Worm (Caenorhabditis elegans): Measurements from ENCODE around the gene Y94H6A.5.
"Not testable (repeated sequence)": the region's sequence is repeated elsewhere in the genome, so short reads cannot be mapped to it uniquely, and the experiment has no call there.

The Y94H6A.5 gene

DNA sequence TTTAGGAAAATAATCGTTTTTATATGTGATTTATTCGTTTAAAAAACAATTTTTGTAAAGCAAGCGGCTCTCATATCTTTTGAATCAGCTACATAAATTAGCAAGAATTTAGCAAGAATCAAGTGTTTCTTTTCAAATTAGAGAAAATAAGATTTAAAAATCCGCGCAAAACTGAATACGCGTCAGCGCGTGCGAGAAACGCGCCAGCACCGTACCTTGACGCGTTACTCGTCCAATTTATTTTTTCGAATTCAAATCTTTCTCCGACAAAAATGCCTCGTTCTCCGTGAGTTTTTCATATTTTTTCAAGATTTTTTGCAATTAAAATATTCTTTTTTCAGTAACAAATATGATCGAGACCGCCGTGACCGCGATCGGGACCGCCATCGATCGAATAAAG, 27.5 kb downstream of the Y94H6A.5 start, which contains the start of gene Y94H6A.3 (continued):
- peak; percentile 18 for TF ChIP-seq ceh-34 (tag; optimal IDR thresholded peaks at IDR 0.05)

DNA sequence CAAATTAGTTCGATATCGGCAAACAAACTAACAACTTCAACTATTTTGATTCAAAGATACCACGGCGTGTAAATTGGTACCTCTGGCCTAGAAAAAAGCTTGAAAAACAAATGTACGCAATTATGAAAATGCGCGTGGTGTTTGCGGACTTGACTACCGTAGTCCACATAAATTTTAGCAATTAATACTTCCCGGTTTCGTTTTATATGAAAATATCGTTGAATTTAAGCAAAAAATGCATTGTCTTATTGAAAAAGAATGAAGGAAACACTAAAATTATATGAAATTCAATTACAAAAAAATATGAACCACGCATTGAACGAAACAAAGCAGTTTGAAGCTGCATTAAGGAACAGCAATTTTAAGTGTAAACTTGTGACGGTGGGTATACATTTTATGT, 28.9 kb downstream of the Y94H6A.5 start, which contains the start of gene gpx-4:
Gene gpx-4 (minus strand): TSS at position 101 of the 400 bp plus-strand sequence.
- TF ChIP-seq hlh-13 (GFP tag; optimal IDR thresholded peaks at IDR 0.05); fax-1 (tag; optimal IDR thresholded peaks at IDR 0.05); ceh-2 (tag; optimal IDR thresholded peaks at IDR 0.05): not testable (repeated sequence)

DNA sequence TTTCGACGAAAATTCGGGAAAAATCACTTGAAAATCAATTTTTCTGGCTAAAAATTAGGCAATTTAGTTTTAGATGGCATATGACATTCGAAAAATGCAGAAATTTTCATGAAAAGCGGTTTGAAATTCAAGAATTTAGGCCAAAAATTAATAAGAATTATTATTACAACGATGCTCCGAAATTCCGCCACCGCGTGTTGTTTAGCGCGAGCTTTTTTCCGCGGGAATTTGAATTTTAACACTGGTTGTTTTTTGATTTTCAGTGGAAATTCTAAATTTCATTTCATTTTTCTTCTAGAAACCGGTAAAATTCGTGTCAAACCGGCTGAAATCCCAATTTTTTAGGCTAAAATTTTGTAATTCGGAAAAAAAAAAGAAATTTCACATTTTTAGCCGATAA, 33.1 kb downstream of the Y94H6A.5 start:
- no peak for TF ChIP-seq ceh-34 (tag; optimal IDR thresholded peaks at IDR 0.05)

DNA sequence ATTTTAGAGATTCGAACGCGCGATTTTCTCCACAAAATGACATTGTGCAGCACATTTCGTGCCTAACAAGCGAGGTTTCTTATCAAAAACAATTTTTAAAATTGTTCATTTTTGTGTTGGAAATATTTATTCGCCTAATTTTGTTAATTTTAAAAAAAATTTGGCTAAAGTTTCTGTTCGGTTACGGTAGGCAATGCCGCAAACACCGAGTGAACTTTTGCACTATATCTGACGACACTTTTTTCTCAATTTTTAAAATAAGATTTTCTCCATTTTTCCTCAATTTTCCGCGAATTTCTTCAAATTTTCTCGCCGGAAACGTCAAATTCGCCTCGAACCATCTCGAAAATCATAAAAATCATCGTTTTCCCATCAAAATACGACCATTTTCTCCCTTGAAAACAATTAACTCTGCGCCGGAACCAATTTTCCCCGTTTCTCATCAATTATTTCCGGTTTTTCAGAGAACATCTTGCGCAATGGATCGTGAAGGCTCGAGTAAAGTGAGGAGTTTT, 37.1 kb downstream of the Y94H6A.5 start, which contains the start of gene Y69A2AR.1:
Gene Y69A2AR.1 (plus strand): TSS at position 465 of the 515 bp plus-strand sequence.
- no peak for TF ChIP-seq unc-55 (GFP tag; optimal IDR thresholded peaks at IDR 0.05)

DNA sequence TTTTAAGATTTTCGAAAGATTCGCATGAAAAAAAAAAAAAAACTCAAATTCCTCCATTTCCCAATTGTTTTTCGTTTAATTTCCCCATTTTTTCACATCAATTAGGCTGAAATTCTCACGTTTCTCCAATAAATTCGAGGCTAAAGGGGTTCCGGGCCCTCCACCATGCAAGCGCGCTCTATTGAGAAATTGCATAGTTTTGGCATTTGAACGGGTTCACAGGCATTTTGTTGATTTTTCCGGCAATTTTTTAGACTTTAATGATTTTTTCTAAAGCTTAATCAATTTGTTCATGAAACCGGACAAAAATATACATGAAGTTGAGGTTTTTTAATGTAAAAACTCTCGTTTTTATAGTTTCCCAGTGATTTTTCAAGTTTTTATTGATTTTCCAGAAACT, 37.6 kb downstream of the Y94H6A.5 start:
- TF ChIP-seq lim-6 (tag; optimal IDR thresholded peaks at IDR 0.05), result no peak
- TF ChIP-seq unc-55 (GFP tag; optimal IDR thresholded peaks at IDR 0.05), result no peak
- no peak for TF ChIP-seq che-1 (tag; optimal IDR thresholded peaks at IDR 0.05)
- TF ChIP-seq tbx-2 (tag; optimal IDR thresholded peaks at IDR 0.05), result no peak
- no peak for TF ChIP-seq ceh-14 (tag; optimal IDR thresholded peaks at IDR 0.05)
- TF ChIP-seq T23F11.4 (GFP tag; optimal IDR thresholded peaks at IDR 0.05), result no peak
- no peak for TF ChIP-seq gmeb-2 (tag; optimal IDR thresholded peaks at IDR 0.05)
- no peak for TF ChIP-seq tbx-7 (tag; optimal IDR thresholded peaks at IDR 0.05)

DNA sequence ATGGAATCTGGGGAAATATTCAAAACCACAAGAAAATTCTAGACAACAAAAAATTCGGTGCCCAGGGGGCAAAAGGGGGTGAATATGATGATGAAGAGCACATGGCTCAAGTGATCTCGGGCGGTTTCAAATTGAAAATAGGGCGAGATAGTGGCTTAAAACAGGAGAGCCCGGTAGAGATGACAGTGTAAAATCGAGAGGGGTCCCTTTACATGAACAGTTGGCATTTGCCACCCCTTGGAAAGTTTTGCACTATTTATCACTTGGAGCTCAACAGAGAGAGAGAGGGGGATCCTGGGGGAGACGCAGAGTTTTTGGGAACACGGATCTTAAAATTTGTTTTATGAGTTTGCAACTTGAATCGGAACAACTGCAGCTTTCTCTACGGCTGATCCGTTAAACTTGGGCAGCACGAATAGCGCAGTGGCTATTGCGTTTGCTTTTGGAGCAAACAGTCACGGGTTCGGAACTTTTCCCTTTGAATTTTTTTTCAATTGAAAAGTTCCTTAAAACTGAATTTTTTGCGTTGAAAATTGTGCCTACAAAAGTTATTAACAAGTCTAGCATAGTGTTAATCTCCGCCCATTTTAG, 38.3 kb downstream of the Y94H6A.5 start:
- TF ChIP-seq syd-9 (tag; optimal IDR thresholded peaks at IDR 0.05), result no peak
- TF ChIP-seq ceh-30 (tag; optimal IDR thresholded peaks at IDR 0.05), result peak; percentile 14
- peak; percentile 13 for TF ChIP-seq pat-9 (tag; optimal IDR thresholded peaks at IDR 0.05)
- no peak for TF ChIP-seq fax-1 (tag; optimal IDR thresholded peaks at IDR 0.05)
- TF ChIP-seq hlh-8 (tag; optimal IDR thresholded peaks at IDR 0.05), result peak; percentile 12
- TF ChIP-seq ceh-18 (tag; optimal IDR thresholded peaks at IDR 0.05), result peak; percentile 64
- no peak for TF ChIP-seq zip-5 (tag; optimal IDR thresholded peaks at IDR 0.05)
- peak; percentile 14 for TF ChIP-seq ref-2 (tag; optimal IDR thresholded peaks at IDR 0.05)
- TF ChIP-seq unc-86 (tag; optimal IDR thresholded peaks at IDR 0.05), result no peak
- TF ChIP-seq unc-55 (GFP tag; optimal IDR thresholded peaks at IDR 0.05), result peak; percentile 32
- TF ChIP-seq unc-3 (GFP tag; conservative IDR thresholded peaks at IDR 0.05), result no peak
- TF ChIP-seq unc-3 (tag; optimal IDR thresholded peaks at IDR 0.05), result no peak
- TF ChIP-seq ceh-34 (tag; optimal IDR thresholded peaks at IDR 0.05), result peak; percentile 27
- no peak for TF ChIP-seq sox-2 (GFP tag; IDR thresholded peaks at IDR 0.05)
- TF ChIP-seq rnt-1 (tag; optimal IDR thresholded peaks at IDR 0.05), result peak; percentile 63

DNA sequence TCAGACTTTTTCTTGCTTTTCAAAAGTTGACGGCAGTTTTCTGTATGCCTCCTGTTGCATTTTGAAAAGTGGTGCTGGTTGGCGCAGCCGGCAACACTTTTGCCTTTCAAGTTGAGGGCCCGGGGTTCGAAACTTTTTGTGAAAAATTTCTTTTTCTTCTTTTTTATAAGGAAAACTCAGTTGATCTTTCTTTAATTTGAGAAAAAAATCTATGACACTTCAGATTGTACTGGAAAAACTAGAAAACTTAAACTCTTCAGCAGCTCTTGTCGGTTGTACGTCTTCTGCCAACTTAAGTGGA, 38.9 kb downstream of the Y94H6A.5 start:
- TF ChIP-seq Y22D7AL.16 (tag; optimal IDR thresholded peaks at IDR 0.05) (no peak), fkh-10 (GFP tag; optimal IDR thresholded peaks at IDR 0.05) (no peak), madf-2 (tag; optimal IDR thresholded peaks at IDR 0.05) (no peak), pha-4 (tag; optimal IDR thresholded peaks at IDR 0.05) (no peak), ceh-6 (GFP tag; optimal IDR thresholded peaks at IDR 0.05) (no peak), hlh-13 (GFP tag; optimal IDR thresholded peaks at IDR 0.05) (no peak), ceh-9 (tag; optimal IDR thresholded peaks at IDR 0.05) (no peak), pqm-1 (tag; optimal IDR thresholded peaks at IDR 0.05) (no peak), nhr-11 (tag; optimal IDR thresholded peaks at IDR 0.05) (no peak), ceh-24 (tag; optimal IDR thresholded peaks at IDR 0.05) (no peak), pax-1 (tag; optimal IDR thresholded peaks at IDR 0.05) (no peak), nfya-1 (tag; optimal IDR thresholded peaks at IDR 0.05) (no peak), ceh-34 (tag; optimal IDR thresholded peaks at IDR 0.05) (no peak), pha-2 (tag; optimal IDR thresholded peaks at IDR 0.05) (no peak), F13H6.1 (tag; optimal IDR thresholded peaks at IDR 0.05) (no peak), ttx-3 (tag; optimal IDR thresholded peaks at IDR 0.05) (no peak)
